Worm (Caenorhabditis elegans) whole organism, L1 larva: ENCODE results near the gene syx-2.

Experiments used
- C16A3.4 ChIP-seq: fragments of 150-350 bp; optimal IDR thresholded peaks from 2 replicates; lab custom pipeline; 2014; ENCODE audit warnings: missing biosample characterization, missing genetic modification characterization
- F16B12.6 ChIP-seq: fragments of 150-350 bp; optimal IDR thresholded peaks from 2 replicates; lab custom pipeline; 2014; ENCODE audit warnings: missing biosample characterization, missing genetic modification characterization
- Y116A8C.19 ChIP-seq: sonication (generic microtip); optimal IDR thresholded peaks from 2 replicates; lab custom pipeline; 2016; ENCODE audit warnings: missing compliant biosample characterization, missing genetic modification characterization, borderline replicate concordance
- aha-1 ChIP-seq: fragments of 150-350 bp; optimal IDR thresholded peaks from 2 replicates; lab custom pipeline; 2014; ENCODE audit warnings: missing biosample characterization, missing genetic modification characterization
- ama-1 ChIP-seq: fragments of 150-350 bp; optimal IDR thresholded peaks from 2 replicates; lab custom pipeline; 2014
- blmp-1 ChIP-seq: fragments of 150-350 bp; optimal IDR thresholded peaks from 2 replicates; lab custom pipeline; 2014; ENCODE audit warnings: missing biosample characterization, missing genetic modification characterization
- ceh-63 ChIP-seq: fragments of 200-800 bp; sonication (Bioruptor generic); optimal IDR thresholded peaks from 2 replicates; lab custom pipeline; 2018; ENCODE audit warnings: mild to moderate bottlenecking, missing genetic modification characterization, missing compliant biosample characterization
- ceh-82 ChIP-seq, 3 experiments: fragments of 150-350 bp in 1 of 3; sonication (generic microtip) in 2 of 3; optimal IDR thresholded peaks; 2 replicates each; lab custom pipeline; 2014 to 2017; ENCODE audit warnings: missing biosample characterization in 3 of 3, missing genetic modification characterization in 3 of 3
- ceh-88 ChIP-seq: fragments of 200-800 bp; sonication (Bioruptor generic); IDR thresholded peaks from 2 replicates; pipeline ENCODE4 v1.3.6; 2022; ENCODE audit warnings: missing genetic modification characterization, missing compliant biosample characterization
- ceh-90 ChIP-seq: sonication (generic microtip); optimal IDR thresholded peaks from 2 replicates; lab custom pipeline; 2016; ENCODE audit warnings: missing genetic modification characterization, missing compliant biosample characterization
- dsc-1 ChIP-seq: sonication (generic microtip); optimal IDR thresholded peaks from 2 replicates; lab custom pipeline; 2016; ENCODE audit warnings: mild to moderate bottlenecking, missing genetic modification characterization, missing compliant biosample characterization
- efl-1 ChIP-seq, 4 experiments: fragments of 150-350 bp; optimal IDR thresholded peaks in 3 of 4; peaks in 1 of 4; 1 replicate in 1 of 4; 2 replicates in 3 of 4; lab custom pipeline; 2014; ENCODE audit warnings: missing biosample characterization in 2 of 4, missing genetic modification characterization in 2 of 4, missing genetic modification reagents in 2 of 4
- efl-3 ChIP-seq: fragments of 200-800 bp; sonication (Bioruptor generic); optimal IDR thresholded peaks from 2 replicates; lab custom pipeline; 2018; ENCODE audit warnings: mild to moderate bottlenecking, missing genetic modification characterization, missing compliant biosample characterization
- egl-13 ChIP-seq: sonication (generic microtip); optimal IDR thresholded peaks from 2 replicates; lab custom pipeline; 2016; ENCODE audit warnings: missing genotype, missing genetic modification reagents, missing genetic modification characterization, missing compliant biosample characterization
- elt-2 ChIP-seq: sonication (generic microtip); optimal IDR thresholded peaks from 2 replicates; lab custom pipeline; 2016; ENCODE audit warnings: missing genetic modification characterization, mild to moderate bottlenecking, inconsistent platforms, missing compliant biosample characterization, missing genetic modification reagents
- elt-3 ChIP-seq, 6 experiments: fragments of 150-350 bp in 1 of 6; sonication (generic microtip); optimal IDR thresholded peaks; 2 replicates each; lab custom pipeline; 2017 to 2018; ENCODE audit warnings: missing biosample characterization in 6 of 6, missing genetic modification characterization in 6 of 6, inconsistent platforms in 1 of 6
- ets-5 ChIP-seq: fragments of 200-800 bp; sonication (Bioruptor generic); IDR thresholded peaks from 2 replicates; pipeline ENCODE4 v1.3.6; 2022; ENCODE audit warnings: missing genetic modification characterization, missing compliant biosample characterization
- fkh-4 ChIP-seq: sonication (generic microtip); optimal IDR thresholded peaks from 2 replicates; lab custom pipeline; 2016; ENCODE audit warnings: missing compliant biosample characterization, missing genetic modification characterization, borderline replicate concordance
- hlh-17 ChIP-seq: fragments of 200-800 bp; sonication (Bioruptor generic); optimal IDR thresholded peaks from 2 replicates; lab custom pipeline; 2018; ENCODE audit warnings: missing genetic modification characterization, mild to moderate bottlenecking, missing compliant biosample characterization, moderate library complexity, borderline replicate concordance
- hpl-2 ChIP-seq: fragments of 150-350 bp; optimal IDR thresholded peaks from 2 replicates; lab custom pipeline; 2014; ENCODE audit warnings: missing biosample characterization, missing genetic modification reagents, missing genetic modification characterization
- irx-1 ChIP-seq: sonication (generic microtip); optimal IDR thresholded peaks from 2 replicates; lab custom pipeline; 2016; ENCODE audit warnings: missing genetic modification characterization, missing compliant biosample characterization
- isw-1 ChIP-seq: fragments of 200-800 bp; sonication (Bioruptor generic); IDR thresholded peaks from 2 replicates; pipeline ENCODE4 v1.3.6; 2022; ENCODE audit warnings: missing genetic modification characterization, missing compliant biosample characterization
- jun-1 ChIP-seq: fragments of 150-350 bp; optimal IDR thresholded peaks from 2 replicates; lab custom pipeline; 2014; ENCODE audit warnings: missing biosample characterization, missing genetic modification reagents, missing genetic modification characterization
- lin-13 ChIP-seq: fragments of 150-350 bp; optimal IDR thresholded peaks from 2 replicates; lab custom pipeline; 2014; ENCODE audit warnings: missing biosample characterization, missing genetic modification reagents, missing genetic modification characterization
- lin-14 ChIP-seq: fragments of 200-800 bp; sonication (Bioruptor generic); optimal IDR thresholded peaks from 2 replicates; lab custom pipeline; 2018; ENCODE audit warnings: mild to moderate bottlenecking, missing genetic modification characterization, moderate library complexity, missing compliant biosample characterization
- lin-15B ChIP-seq: fragments of 150-350 bp; sonication (generic microtip); optimal IDR thresholded peaks from 3 replicates; lab custom pipeline; 2014; ENCODE audit warnings: missing biosample characterization, missing genetic modification characterization
- lsy-2 ChIP-seq, 2 experiments: fragments of 150-350 bp; optimal IDR thresholded peaks; 2 replicates each; lab custom pipeline; 2014; ENCODE audit warnings: missing biosample characterization in 2 of 2, missing genetic modification characterization in 2 of 2
- mdl-1 ChIP-seq, 2 experiments: fragments of 150-350 bp; optimal IDR thresholded peaks; 2 replicates each; lab custom pipeline; 2014 to 2017; ENCODE audit warnings: missing biosample characterization in 2 of 2, missing genetic modification characterization in 2 of 2, inconsistent platforms in 1 of 2
- mef-2 ChIP-seq: fragments of 150-350 bp; optimal IDR thresholded peaks from 2 replicates; lab custom pipeline; 2014; ENCODE audit warnings: missing biosample characterization, missing genetic modification characterization
- nhr-11 ChIP-seq: fragments of 150-350 bp; optimal IDR thresholded peaks from 2 replicates; lab custom pipeline; 2014; ENCODE audit warnings: missing biosample characterization, missing genetic modification characterization
- nhr-19 ChIP-seq: fragments of 200-800 bp; sonication (Bioruptor generic); conservative IDR thresholded peaks from 2 replicates; pipeline ENCODE4 v1.3.6; 2022; ENCODE audit warnings: missing genetic modification characterization, missing compliant biosample characterization
- nhr-20 ChIP-seq: sonication (generic microtip); optimal IDR thresholded peaks from 2 replicates; lab custom pipeline; 2016; ENCODE audit warnings: mild to moderate bottlenecking, missing genetic modification characterization, missing compliant biosample characterization
- nhr-28 ChIP-seq: fragments of 150-350 bp; optimal IDR thresholded peaks from 2 replicates; lab custom pipeline; 2014; ENCODE audit warnings: missing biosample characterization, missing genetic modification characterization
- nhr-47 ChIP-seq: sonication (generic microtip); optimal IDR thresholded peaks from 2 replicates; lab custom pipeline; 2016; ENCODE audit warnings: mild to moderate bottlenecking, missing genetic modification characterization, moderate library complexity, missing compliant biosample characterization
- nhr-76 ChIP-seq: sonication (generic microtip); optimal IDR thresholded peaks from 2 replicates; lab custom pipeline; 2017; ENCODE audit warnings: missing biosample characterization, missing genetic modification characterization
- nhr-84 ChIP-seq: sonication (generic microtip); optimal IDR thresholded peaks from 2 replicates; lab custom pipeline; 2017; ENCODE audit warnings: missing biosample characterization, missing genetic modification characterization
- pax-3 ChIP-seq: fragments of 200-800 bp; sonication (Bioruptor generic); optimal IDR thresholded peaks from 2 replicates; lab custom pipeline; 2018; ENCODE audit warnings: mild to moderate bottlenecking, missing genetic modification characterization, moderate library complexity, missing compliant biosample characterization
- pqm-1 ChIP-seq: sonication (generic microtip); optimal IDR thresholded peaks from 3 replicates; lab custom pipeline; 2017; ENCODE audit warnings: missing biosample characterization, missing genetic modification characterization
- skn-1 ChIP-seq: fragments of 150-350 bp; optimal IDR thresholded peaks from 2 replicates; lab custom pipeline; 2014; ENCODE audit warnings: missing biosample characterization, missing genetic modification characterization
- snpc-4 ChIP-seq: fragments of 150-350 bp; optimal IDR thresholded peaks from 2 replicates; lab custom pipeline; 2014; ENCODE audit warnings: missing biosample characterization, missing genetic modification characterization
- sox-4 ChIP-seq: sonication (generic microtip); optimal IDR thresholded peaks from 2 replicates; lab custom pipeline; 2016; ENCODE audit warnings: missing genetic modification characterization, missing compliant biosample characterization
- sup-37 ChIP-seq: fragments of 200-800 bp; sonication (Bioruptor generic); optimal IDR thresholded peaks from 2 replicates; lab custom pipeline; 2018; ENCODE audit warnings: mild to moderate bottlenecking, missing genetic modification characterization, missing compliant biosample characterization
- swsn-7 ChIP-seq: sonication (generic microtip); optimal IDR thresholded peaks from 2 replicates; lab custom pipeline; 2016; ENCODE audit warnings: missing genetic modification characterization, missing compliant biosample characterization
- tbx-2 ChIP-seq: sonication (generic microtip); optimal IDR thresholded peaks from 2 replicates; lab custom pipeline; 2016; ENCODE audit warnings: missing genetic modification characterization, missing compliant biosample characterization
- tlp-1 ChIP-seq: fragments of 150-350 bp; optimal IDR thresholded peaks from 2 replicates; lab custom pipeline; 2014; ENCODE audit warnings: missing biosample characterization, missing genetic modification characterization
- unc-130 ChIP-seq: fragments of 150-350 bp; optimal IDR thresholded peaks from 2 replicates; lab custom pipeline; 2017; ENCODE audit warnings: missing biosample characterization, missing genetic modification characterization, inconsistent platforms
- unc-30 ChIP-seq: sonication (generic microtip); optimal IDR thresholded peaks from 2 replicates; lab custom pipeline; 2017; ENCODE audit warnings: missing biosample characterization, missing genetic modification characterization
- unc-86 ChIP-seq: sonication (generic microtip); optimal IDR thresholded peaks from 2 replicates; lab custom pipeline; 2016; ENCODE audit warnings: missing genetic modification characterization, missing compliant biosample characterization
- vab-15 ChIP-seq: sonication (generic microtip); optimal IDR thresholded peaks from 2 replicates; lab custom pipeline; 2017; ENCODE audit warnings: missing genotype, mild to moderate bottlenecking, missing genetic modification characterization, missing compliant biosample characterization
- xbp-1 ChIP-seq: sonication (generic microtip); optimal IDR thresholded peaks from 2 replicates; lab custom pipeline; 2016; ENCODE audit warnings: missing genetic modification characterization, missing compliant biosample characterization
- zip-4 ChIP-seq: fragments of 200-800 bp; sonication (Bioruptor generic); optimal IDR thresholded peaks from 2 replicates; lab custom pipeline; 2018; ENCODE audit warnings: mild to moderate bottlenecking, missing genetic modification characterization, moderate library complexity, missing compliant biosample characterization
- ztf-11 ChIP-seq, 2 experiments: sonication (generic microtip); optimal IDR thresholded peaks; 2 replicates each; lab custom pipeline; 2016 to 2017; ENCODE audit warnings: missing genetic modification characterization in 2 of 2, missing biosample characterization in 1 of 2, missing compliant biosample characterization in 1 of 2

The syx-2 gene

ce11 chrX:13977439-13978118 is 17.6 kb downstream of the syx-2 start, which contains the start of gene F48F7.6:
Gene F48F7.6 (plus strand): TSS chrX:13977829.
- TF ChIP-seq elt-3 (tag; optimal IDR thresholded peaks at IDR 0.05; lab: Kevin White, UChicago) (peak in 1 of 6 experiments; percentile 11), swsn-7 (tag; lab: Kevin White, UChicago) (peak; percentile 26), nhr-19 (peak; percentile 22; the same call in 1 of the 2 replicates), elt-2 (no peak), nhr-76 (tag; lab: Kevin White, UChicago) (no peak), xbp-1 (tag; lab: Kevin White, UChicago) (peak; percentile 11), vab-15 (tag; lab: Kevin White, UChicago) (no peak), pax-3 (no peak), fkh-4 (no peak), aha-1 (no peak), lin-13 (GFP tag; lab: Kevin White, UChicago) (no peak), tlp-1 (tag; lab: Kevin White, UChicago) (no peak), unc-30 (tag; lab: Kevin White, UChicago) (no peak), ceh-82 (tag; optimal IDR thresholded peaks at IDR 0.05; lab: Kevin White, UChicago) (peak in 1 of 3 experiments; percentile 45), lin-14 (GFP tag; lab: Kevin White, UChicago) (peak; percentile 53), C16A3.4 (tag; lab: Kevin White, UChicago) (peak; percentile 40), lin-15B (tag; lab: Kevin White, UChicago) (peak; percentile 19), irx-1 (tag; lab: Kevin White, UChicago) (no peak), dsc-1 (tag; lab: Kevin White, UChicago) (peak; percentile 55), Y116A8C.19 (no peak), nhr-84 (no peak), sox-4 (tag; lab: Kevin White, UChicago) (no peak), blmp-1 (tag; lab: Kevin White, UChicago) (peak; percentile 55), hpl-2 (GFP tag; lab: Kevin White, UChicago) (no peak), nhr-28 (tag; lab: Kevin White, UChicago) (no peak), mef-2 (tag; lab: Kevin White, UChicago) (no peak), tbx-2 (peak; percentile 46), zip-4 (GFP tag; lab: Kevin White, UChicago) (no peak), lsy-2 (tag; optimal IDR thresholded peaks at IDR 0.05; lab: Kevin White, UChicago) (peak in 1 of 2 experiments; percentile 62), egl-13 (tag; lab: Kevin White, UChicago) (no peak), ceh-88 (GFP tag; lab: Robert Waterston, UW) (no peak), isw-1 (GFP tag; lab: Robert Waterston, UW) (no peak), unc-130 (tag; lab: Kevin White, UChicago) (no peak), ceh-63 (GFP tag; lab: Kevin White, UChicago) (no peak), nhr-47 (tag; lab: Kevin White, UChicago) (peak; percentile 59), jun-1 (tag; lab: Kevin White, UChicago) (peak; percentile 5), ama-1 (lab: Kevin White, UChicago) (no peak), ceh-90 (tag; lab: Kevin White, UChicago) (no peak), F16B12.6 (no peak), ets-5 (no peak), efl-3 (GFP tag; lab: Kevin White, UChicago) (no peak), efl-1 (optimal IDR thresholded peaks at IDR 0.05; lab: Kevin White, UChicago) (peak in 1 of 2 experiments; percentile 12), efl-1 (GFP tag; optimal IDR thresholded peaks at IDR 0.05 in 1 of 2; lab: Kevin White, UChicago) (no peak), skn-1 (tag; lab: Kevin White, UChicago) (peak; percentile 38), ztf-11 (tag; optimal IDR thresholded peaks at IDR 0.05; lab: Kevin White, UChicago) (no peak), nhr-11 (tag; lab: Kevin White, UChicago) (no peak), pqm-1 (no peak), sup-37 (GFP tag; lab: Kevin White, UChicago) (no peak), mdl-1 (tag; optimal IDR thresholded peaks at IDR 0.05; lab: Kevin White, UChicago) (peak in 1 of 2 experiments; percentile 46), snpc-4 (tag; lab: Kevin White, UChicago) (no peak), hlh-17 (GFP tag; lab: Kevin White, UChicago) (no peak), unc-86 (tag; lab: Kevin White, UChicago) (no peak), nhr-20 (tag; lab: Kevin White, UChicago) (peak; percentile 55)
